Worm (Caenorhabditis elegans): ENCODE results near the gene sea-1.
A peak's percentile ranks its signal among the peaks of the same experiment; 100 is the strongest.

sea-1 gene

ce11 chrII:3669315-3669714 is 4.1 kb downstream of the sea-1 start, which contains the start of gene srx-97:
Gene srx-97 (minus strand): TSS chrII:3669415.
- TF ChIP-seq K11D2.4 (GFP tag; IDR thresholded peaks at IDR 0.05) (no peak), nhr-27 (tag; optimal IDR thresholded peaks at IDR 0.05) (no peak), zim-3 (tag; optimal IDR thresholded peaks at IDR 0.05) (no peak), D2030.7 (GFP tag; IDR thresholded peaks at IDR 0.05) (no peak), F52B5.7 (tag; optimal IDR thresholded peaks at IDR 0.05) (no peak), tbp1 (GFP tag; optimal IDR thresholded peaks at IDR 0.05) (no peak), F57A8.1 (GFP tag; optimal IDR thresholded peaks at IDR 0.05) (no peak), lin-54 (GFP tag; optimal IDR thresholded peaks at IDR 0.05) (no peak), aptf-2 (GFP tag; conservative IDR thresholded peaks at IDR 0.05) (no peak), ama-1 (optimal IDR thresholded peaks at IDR 0.05) (no peak), ama-1 (GFP tag; optimal IDR thresholded peaks at IDR 0.05) (no peak), mel-28 (tag; optimal IDR thresholded peaks at IDR 0.05; ENCODE audit: borderline replicate concordance) (no peak), rcor-1 (GFP tag; IDR thresholded peaks at IDR 0.05) (no peak), snpc-3.4 (tag; optimal IDR thresholded peaks at IDR 0.05) (no peak), mes-4 (tag; optimal IDR thresholded peaks at IDR 0.05) (no peak), tlf-1 (GFP tag; optimal IDR thresholded peaks at IDR 0.05) (no peak), mxl-1 (tag; optimal IDR thresholded peaks at IDR 0.05) (no peak), F37B4.10 (GFP tag; IDR thresholded peaks at IDR 0.05) (no peak)

ce11 chrII:3665181-3665580 is 8.2 kb downstream of the sea-1 start:
- TF ChIP-seq nfyb-1 (GFP tag; IDR thresholded peaks at IDR 0.05) (0 out of 2 replicates have a peak, but pooled peaks have one; percentile 50), dpl-1 (GFP tag; optimal IDR thresholded peaks at IDR 0.05) (no peak)

- TF ChIP-seq lsy-27 (tag; optimal IDR thresholded peaks at IDR 0.05; ENCODE audit: borderline replicate concordance, insufficient read depth) (no peak), K12H6.12 (tag; optimal IDR thresholded peaks at IDR 0.05) (no peak), snpc-1.1 (tag; optimal IDR thresholded peaks at IDR 0.05; ENCODE audit: insufficient read depth) (no peak), hmg-1.2 (GFP tag; IDR thresholded peaks at IDR 0.05) (no peak), lin-54 (GFP tag; optimal IDR thresholded peaks at IDR 0.05) (no peak), ztf-18 (tag; optimal IDR thresholded peaks at IDR 0.05) (no peak), ceh-40 (GFP tag; IDR thresholded peaks at IDR 0.05) (no peak), ZK185.1 (tag; optimal IDR thresholded peaks at IDR 0.05; ENCODE audit: poor library complexity, severe bottlenecking) (no peak), lsl-1 (GFP tag; optimal IDR thresholded peaks at IDR 0.05) (no peak), aptf-2 (GFP tag; conservative IDR thresholded peaks at IDR 0.05) (no peak), atf-7 (tag; optimal IDR thresholded peaks at IDR 0.05) (no peak), hrde-1 (tag; optimal IDR thresholded peaks at IDR 0.05; ENCODE audit: borderline replicate concordance) (no peak), egrh-3 (GFP tag; IDR thresholded peaks at IDR 0.05) (no peak)
Measured at ce11 chrII:3664470-3664869, 8.9 kb downstream of the sea-1 start, which contains the start of gene F19B10.3. Gene F19B10.3 (plus strand): TSS chrII:3664770.

- TF ChIP-seq pbrm-1 (GFP tag; IDR thresholded peaks at IDR 0.05) (no peak), nfyb-1 (GFP tag; IDR thresholded peaks at IDR 0.05) (no peak), attf-5 (GFP tag; optimal IDR thresholded peaks at IDR 0.05) (no peak), bed-1 (GFP tag; IDR thresholded peaks at IDR 0.05) (no peak), nfya-1 (tag; optimal IDR thresholded peaks at IDR 0.05; ENCODE audit: borderline replicate concordance, insufficient read depth) (no peak), sptf-2 (GFP tag; optimal IDR thresholded peaks at IDR 0.05) (no peak), gei-17 (GFP tag; optimal IDR thresholded peaks at IDR 0.05) (no peak), lag-1 (GFP tag; IDR thresholded peaks at IDR 0.05) (no peak), ztf-26 (tag; optimal IDR thresholded peaks at IDR 0.05) (no peak), F57A8.1 (GFP tag; optimal IDR thresholded peaks at IDR 0.05) (no peak), repo-1 (tag; optimal IDR thresholded peaks at IDR 0.05) (no peak), cebp-1 (GFP tag; IDR thresholded peaks at IDR 0.05) (no peak), cebp-1 (tag; optimal IDR thresholded peaks at IDR 0.05) (no peak), unc-130 (GFP tag; optimal IDR thresholded peaks at IDR 0.05) (no peak), lir-1 (GFP tag; conservative IDR thresholded peaks at IDR 0.05) (no peak), snpc-1.1 (tag; optimal IDR thresholded peaks at IDR 0.05; ENCODE audit: insufficient read depth) (no peak), xnd-1 (tag; optimal IDR thresholded peaks at IDR 0.05) (no peak), ztf-25 (GFP tag; IDR thresholded peaks at IDR 0.05) (no peak)
Measured at ce11 chrII:3663796-3664195, 9.6 kb downstream of the sea-1 start, which contains the start of gene F19B10.6. Gene F19B10.6 (minus strand): TSS chrII:3663896.

Data from whole organism, young adult.